Worm (Caenorhabditis elegans) whole organism, L4/young adult: ENCODE results near the gene str-153.

Experiments
- W03F9.2 ChIP-seq: fragments of 150-350 bp; optimal IDR thresholded peaks from 2 replicates; lab custom pipeline; 2014; ENCODE audit warnings: missing biosample characterization, missing genetic modification characterization
- dao-5 ChIP-seq: sonication (generic microtip); optimal IDR thresholded peaks from 2 replicates; lab custom pipeline; 2016; ENCODE audit warnings: missing genotype, missing genetic modification characterization, moderate library complexity, missing compliant biosample characterization
- him-1 ChIP-seq: sonication (generic microtip); optimal IDR thresholded peaks from 2 replicates; lab custom pipeline; 2016; ENCODE audit warnings: missing genotype, missing genetic modification reagents, missing genetic modification characterization, missing compliant biosample characterization

ce11 chrIV:4977176-4977693 lies 43.0 kb downstream of the str-153 start, which contains the start of gene E03H12.5:
- no peak for TF ChIP-seq dao-5 (tag; lab: Kevin White, UChicago)
- TF ChIP-seq him-1 (tag; lab: Kevin White, UChicago): no peak
- TF ChIP-seq W03F9.2 (tag; lab: Kevin White, UChicago): no peak
